Fruit fly (Drosophila melanogaster): Measurements from ENCODE around the gene lost.

Gene lost

DNA sequence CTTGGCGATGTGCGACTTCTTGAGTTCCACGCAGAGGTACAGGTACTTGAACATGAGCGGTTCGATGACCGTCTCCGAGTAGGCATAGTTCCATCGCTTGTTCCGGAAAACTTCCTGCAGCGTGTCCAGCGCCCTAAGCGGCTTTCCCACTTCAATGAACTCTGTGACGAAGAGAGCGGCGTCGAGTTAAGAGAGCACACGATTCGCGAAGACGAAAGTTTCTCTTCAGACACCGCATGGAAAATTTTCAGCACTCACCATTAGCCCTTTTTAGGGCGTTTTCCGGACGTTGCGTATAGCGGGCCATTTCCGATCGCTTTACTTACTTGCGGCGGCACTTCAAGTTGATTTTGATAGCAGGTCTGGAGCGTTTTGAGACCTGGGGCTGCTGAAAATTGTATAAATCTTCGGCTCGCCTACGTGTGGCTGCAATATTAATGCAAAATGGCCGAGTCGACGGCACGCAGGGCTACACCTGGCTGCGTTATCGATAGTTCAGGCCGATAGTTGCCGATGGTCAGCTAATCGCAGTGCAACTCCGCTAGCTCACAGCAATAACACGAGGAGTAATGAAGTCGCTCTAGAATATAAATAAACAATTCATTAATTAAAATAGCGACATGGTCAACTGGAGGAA is 30.7 kb downstream of the lost start, which contains the start of the genes eIF3a and CG1074 (continued):
- TF ChIP-seq dm (GFP tag; optimal IDR thresholded peaks at IDR 0.05) = peak; percentile 99
- no peak for TF ChIP-seq sd (tag; optimal IDR thresholded peaks at IDR 0.05)
- peak; percentile 55 for TF ChIP-seq CG11398 (GFP tag; optimal IDR thresholded peaks at IDR 0.05)
- TF ChIP-seq gro (GFP tag; optimal IDR thresholded peaks at IDR 0.05) = peak; percentile 75
- peak; percentile 22 for TF ChIP-seq CG12942 (GFP tag; optimal IDR thresholded peaks at IDR 0.05)
- no peak for TF ChIP-seq CG16815 (GFP tag; optimal IDR thresholded peaks at IDR 0.05)
- TF ChIP-seq Awh (GFP tag; IDR thresholded peaks at IDR 0.05) = peak; percentile 32; the same call in 1 of the 2 replicates
- TF ChIP-seq jigr1 (GFP tag; IDR thresholded peaks at IDR 0.05) = no peak
- TF ChIP-seq CG8944 (GFP tag; optimal IDR thresholded peaks at IDR 0.05) = peak; percentile 56
- peak; percentile 63 to 72 for TF ChIP-seq Pdp1 (GFP tag; optimal IDR thresholded peaks at IDR 0.05)
- TF ChIP-seq Med (GFP tag) = peak; percentile 97
- TF ChIP-seq dmrt11E (tag; optimal IDR thresholded peaks at IDR 0.05) = peak; percentile 35
- TF ChIP-seq CHES-1-like (GFP tag; optimal IDR thresholded peaks at IDR 0.05) = peak; percentile 75
- TF ChIP-seq CG16779 (GFP tag; IDR thresholded peaks at IDR 0.05) = 0 out of 2 replicates have a peak, but pooled peaks have one; percentile 65
- TF ChIP-seq CG4854 (GFP tag; optimal IDR thresholded peaks at IDR 0.05) = peak; percentile 55
- no peak for TF ChIP-seq Aef1 (GFP tag; IDR thresholded peaks at IDR 0.05)
- peak; percentile 30 for TF ChIP-seq Spps (tag; optimal IDR thresholded peaks at IDR 0.05)
- peak; percentile 89 for TF ChIP-seq CG7987 (GFP tag; optimal IDR thresholded peaks at IDR 0.05)
- peak; percentile 80 for TF ChIP-seq CG30020 (tag; optimal IDR thresholded peaks at IDR 0.05)
- no peak for TF ChIP-seq Usf (GFP tag; optimal IDR thresholded peaks at IDR 0.05)
- TF ChIP-seq prd (optimal IDR thresholded peaks at IDR 0.05) = no peak
- TF ChIP-seq prd (GFP tag; IDR thresholded peaks at IDR 0.05) = peak; percentile 41; the same call in 2 of the 3 replicates
- no peak for TF ChIP-seq CG6654 (GFP tag; optimal IDR thresholded peaks at IDR 0.05)
- no peak for TF ChIP-seq CG4707 (GFP tag; optimal IDR thresholded peaks at IDR 0.05)
- peak; percentile 40 for TF ChIP-seq CG10654 (GFP tag; optimal IDR thresholded peaks at IDR 0.05)
- TF ChIP-seq repo (GFP tag; optimal IDR thresholded peaks at IDR 0.05) = peak; percentile 62
- TF ChIP-seq emc (GFP tag; optimal IDR thresholded peaks at IDR 0.05) = peak; percentile 28
- peak; percentile 62 for TF ChIP-seq twi (tag; optimal IDR thresholded peaks at IDR 0.05)
- TF ChIP-seq CG8290 (GFP tag; optimal IDR thresholded peaks at IDR 0.05) = peak; percentile 6
- peak; percentile 69 to 89 for TF ChIP-seq CG8290 (tag; optimal IDR thresholded peaks at IDR 0.05)
- peak; percentile 70 for TF ChIP-seq NC2β (GFP tag; optimal IDR thresholded peaks at IDR 0.05)
- TF ChIP-seq chinmo (GFP tag; IDR thresholded peaks at IDR 0.05; ENCODE audit: partially characterized antibody) = peak; percentile 97
- TF ChIP-seq stc (GFP tag; IDR thresholded peaks at IDR 0.05) = peak; percentile 55; the same call in 1 of the 2 replicates
- TF ChIP-seq Dll (GFP tag; IDR thresholded peaks at IDR 0.05; ENCODE audit: partially characterized antibody) = peak; percentile 91
- peak; percentile 48 for TF ChIP-seq Ada2b (GFP tag; IDR thresholded peaks at IDR 0.05)
- TF ChIP-seq CG10543 (GFP tag; optimal IDR thresholded peaks at IDR 0.05) = peak; percentile 78
- TF ChIP-seq ro (GFP tag; IDR thresholded peaks at IDR 0.05) = no peak
- TF ChIP-seq tin (GFP tag; optimal IDR thresholded peaks at IDR 0.05) = peak; percentile 64
- TF ChIP-seq CG10462 (GFP tag; optimal IDR thresholded peaks at IDR 0.05) = no peak
- peak; percentile 73 for TF ChIP-seq CG2120 (GFP tag; optimal IDR thresholded peaks at IDR 0.05)
- TF ChIP-seq dpn (GFP tag; optimal IDR thresholded peaks at IDR 0.05) = peak; percentile 40 to 73
- TF ChIP-seq Neu2 (GFP tag; optimal IDR thresholded peaks at IDR 0.05; ENCODE audit: borderline replicate concordance) = peak; percentile 62
- peak; percentile 68 for TF ChIP-seq ERR (GFP tag; optimal IDR thresholded peaks at IDR 0.05)
- TF ChIP-seq al (GFP tag; IDR thresholded peaks at IDR 0.05) = peak; percentile 21; the same call in 1 of the 2 replicates
- TF ChIP-seq CG12391 (tag; optimal IDR thresholded peaks at IDR 0.05) = peak; percentile 66
- TF ChIP-seq knrl (GFP tag; IDR thresholded peaks at IDR 0.05; ENCODE audit: partially characterized antibody) = peak; percentile 97
- TF ChIP-seq Drgx (GFP tag; IDR thresholded peaks at IDR 0.05) = peak; percentile 22; the same call in 1 of the 2 replicates
- peak; percentile 75 for TF ChIP-seq nerfin-1 (tag; optimal IDR thresholded peaks at IDR 0.05)
- TF ChIP-seq Dip3 (GFP tag; optimal IDR thresholded peaks at IDR 0.05) = peak; percentile 59
- peak in 1 of 2 experiments; percentile 14 for TF ChIP-seq Eip74EF (GFP tag; optimal IDR thresholded peaks at IDR 0.05)

Data from whole organism, embryonic.